Fruit fly (Drosophila melanogaster) whole organism, embryonic: Measurements from ENCODE around the gene CG11839.

Experiments
- Atf3 ChIP-seq: fragments of 200-800 bp; sonication (Bioruptor generic); optimal IDR thresholded peaks from 3 replicates; lab custom pipeline; 2016; ENCODE audit warnings: missing biosample characterization, missing genetic modification characterization
- B-H2 ChIP-seq: fragments of 200-800 bp; sonication (Bioruptor generic); optimal IDR thresholded peaks from 2 replicates; lab custom pipeline; 2018; ENCODE audit warnings: missing biosample characterization, mild to moderate bottlenecking, missing genetic modification characterization
- Bgb ChIP-seq: fragments of 200-800 bp; sonication (Bioruptor generic); IDR thresholded peaks from 2 replicates; pipeline ENCODE4 v1.3.6; 2022; ENCODE audit warnings: missing biosample characterization, missing genetic modification characterization; ENCODE audit not compliant: partially characterized antibody
- BtbVII ChIP-seq: fragments of 200-800 bp; sonication (Bioruptor generic); optimal IDR thresholded peaks from 3 replicates; lab custom pipeline; 2017; ENCODE audit warnings: missing biosample characterization, mild to moderate bottlenecking, missing genetic modification characterization
- CG11247 ChIP-seq: fragments of 200-800 bp; sonication (Bioruptor generic); IDR thresholded peaks from 2 replicates; pipeline ENCODE4 v1.3.6; 2022; ENCODE audit warnings: missing biosample characterization, missing genetic modification characterization
- CG11504 ChIP-seq: fragments of 200-800 bp; sonication (Bioruptor generic); optimal IDR thresholded peaks from 3 replicates; lab custom pipeline; 2019; ENCODE audit warnings: missing biosample characterization, mild to moderate bottlenecking, missing genetic modification characterization, moderate library complexity
- CG12219 ChIP-seq: fragments of 200-800 bp; sonication (Bioruptor generic); optimal IDR thresholded peaks from 3 replicates; lab custom pipeline; 2018; ENCODE audit warnings: missing biosample characterization, mild to moderate bottlenecking, missing genetic modification characterization
- CG12236 ChIP-seq: fragments of 200-800 bp; sonication (Bioruptor generic); optimal IDR thresholded peaks from 2 replicates; lab custom pipeline; 2016; ENCODE audit warnings: missing biosample characterization, missing genetic modification characterization
- CG13424 ChIP-seq: fragments of 200-800 bp; sonication (Bioruptor generic); optimal IDR thresholded peaks from 2 replicates; lab custom pipeline; 2019; ENCODE audit warnings: missing biosample characterization, mild to moderate bottlenecking, missing genetic modification characterization, moderate library complexity
- CG14860 ChIP-seq: fragments of 200-800 bp; sonication (Bioruptor generic); IDR thresholded peaks from 3 replicates; pipeline ENCODE4 v1.3.6; 2022; ENCODE audit warnings: missing biosample characterization, missing genetic modification characterization; ENCODE audit not compliant: partially characterized antibody
- CG17359 ChIP-seq: fragments of 200-800 bp; sonication (Bioruptor generic); optimal IDR thresholded peaks from 3 replicates; lab custom pipeline; 2018; ENCODE audit warnings: missing biosample characterization, mild to moderate bottlenecking, missing genetic modification characterization, moderate library complexity
- CG18599 ChIP-seq: fragments of 200-800 bp; sonication (Bioruptor generic); optimal IDR thresholded peaks from 3 replicates; lab custom pipeline; 2017; ENCODE audit warnings: missing biosample characterization, missing genetic modification characterization, mild to moderate bottlenecking, moderate library complexity, missing genetic modification reagents
- CG2116 ChIP-seq: fragments of 200-800 bp; sonication (Bioruptor generic); optimal IDR thresholded peaks from 3 replicates; lab custom pipeline; 2018; ENCODE audit warnings: missing biosample characterization, mild to moderate bottlenecking, missing genetic modification characterization
- CG2129 ChIP-seq: fragments of 200-800 bp; sonication (Bioruptor generic); IDR thresholded peaks from 2 replicates; pipeline ENCODE4 v1.3.6; 2022; ENCODE audit warnings: missing biosample characterization, missing genetic modification characterization; ENCODE audit not compliant: partially characterized antibody
- CG2202 ChIP-seq: fragments of 200-800 bp; sonication (Bioruptor generic); optimal IDR thresholded peaks from 2 replicates; lab custom pipeline; 2018; ENCODE audit warnings: missing biosample characterization, mild to moderate bottlenecking, missing genetic modification characterization
- CG4707 ChIP-seq: fragments of 200-800 bp; sonication (Bioruptor generic); optimal IDR thresholded peaks from 2 replicates; lab custom pipeline; 2018; ENCODE audit warnings: missing biosample characterization, mild to moderate bottlenecking, missing genetic modification characterization, moderate library complexity
- CG5953 ChIP-seq: fragments of 200-800 bp; sonication (Bioruptor generic); IDR thresholded peaks from 2 replicates; pipeline ENCODE4 v1.3.6; 2022; ENCODE audit warnings: missing biosample characterization, missing genetic modification characterization
- CG7963 ChIP-seq: fragments of 200-800 bp; sonication (Bioruptor generic); IDR thresholded peaks from 3 replicates; pipeline ENCODE4 v1.3.6; 2022; ENCODE audit warnings: missing biosample characterization, missing genetic modification characterization; ENCODE audit not compliant: partially characterized antibody
- CG9609 ChIP-seq: fragments of 200-800 bp; sonication (Bioruptor generic); optimal IDR thresholded peaks from 3 replicates; lab custom pipeline; 2016; ENCODE audit warnings: missing biosample characterization, missing genetic modification characterization
- CG9817 ChIP-seq: fragments of 200-800 bp; sonication (Bioruptor generic); optimal IDR thresholded peaks from 2 replicates; lab custom pipeline; 2018; ENCODE audit warnings: missing biosample characterization, mild to moderate bottlenecking, missing genetic modification characterization, moderate library complexity
- CG9876 ChIP-seq: fragments of 200-800 bp; sonication (Bioruptor generic); optimal IDR thresholded peaks from 2 replicates; lab custom pipeline; 2016; ENCODE audit warnings: missing biosample characterization, missing genetic modification characterization
- Dp ChIP-seq: fragments of 200-800 bp; sonication (Bioruptor generic); optimal IDR thresholded peaks from 2 replicates; lab custom pipeline; 2018; ENCODE audit warnings: missing biosample characterization, mild to moderate bottlenecking, missing genetic modification characterization, moderate library complexity
- Elba2 ChIP-seq: fragments of 200-800 bp; sonication (Bioruptor generic); optimal IDR thresholded peaks from 3 replicates; lab custom pipeline; 2016; ENCODE audit warnings: missing biosample characterization, missing genetic modification characterization
- Fer2 ChIP-seq: fragments of 200-800 bp; sonication (Bioruptor generic); optimal IDR thresholded peaks from 2 replicates; lab custom pipeline; 2018; ENCODE audit warnings: missing biosample characterization, mild to moderate bottlenecking, missing genetic modification characterization, moderate library complexity
- Hand ChIP-seq: fragments of 200-800 bp; sonication (Bioruptor generic); optimal IDR thresholded peaks from 2 replicates; lab custom pipeline; 2017; ENCODE audit warnings: mild to moderate bottlenecking, missing biosample characterization, missing genetic modification reagents, missing genetic modification characterization
- MBD-R2 ChIP-seq: fragments of 200-800 bp; sonication (Bioruptor generic); IDR thresholded peaks from 2 replicates; pipeline ENCODE4 v1.3.6; 2022; ENCODE audit warnings: missing biosample characterization, missing genetic modification characterization
- Mad ChIP-seq: fragments of 200-800 bp; sonication (Bioruptor generic); optimal IDR thresholded peaks from 2 replicates; lab custom pipeline; 2016; ENCODE audit warnings: missing biosample characterization, missing genetic modification characterization
- NFAT ChIP-seq: fragments of 200-800 bp; sonication (Bioruptor generic); IDR thresholded peaks from 2 replicates; pipeline ENCODE4 v1.3.6; 2022; ENCODE audit warnings: missing biosample characterization, missing genetic modification characterization
- Scr ChIP-seq: fragments of 200-800 bp; sonication (Bioruptor generic); IDR thresholded peaks from 2 replicates; pipeline ENCODE4 v1.3.6; 2022; ENCODE audit warnings: missing biosample characterization, missing genetic modification characterization; ENCODE audit not compliant: partially characterized antibody
- Six4 ChIP-seq: fragments of 200-800 bp; sonication (Bioruptor generic); optimal IDR thresholded peaks from 2 replicates; lab custom pipeline; 2016; ENCODE audit warnings: missing biosample characterization, missing genetic modification characterization
- Sox102F ChIP-seq: fragments of 200-800 bp; sonication (Bioruptor generic); optimal IDR thresholded peaks from 2 replicates; lab custom pipeline; 2018; ENCODE audit warnings: missing biosample characterization, mild to moderate bottlenecking, missing genetic modification characterization, moderate library complexity
- ara ChIP-seq: fragments of 200-800 bp; sonication (Bioruptor generic); IDR thresholded peaks from 2 replicates; pipeline ENCODE4 v1.3.6; 2022; ENCODE audit warnings: missing biosample characterization, missing genetic modification characterization
- caup ChIP-seq: fragments of 200-800 bp; sonication (Bioruptor generic); optimal IDR thresholded peaks from 3 replicates; lab custom pipeline; 2017; ENCODE audit warnings: missing biosample characterization, mild to moderate bottlenecking, missing genetic modification characterization, moderate library complexity; ENCODE audit not compliant: severe bottlenecking
- eyg ChIP-seq: fragments of 200-800 bp; sonication (Bioruptor generic); optimal IDR thresholded peaks from 3 replicates; lab custom pipeline; 2016; ENCODE audit warnings: missing biosample characterization, missing genetic modification characterization
- gsb-n ChIP-seq: fragments of 200-800 bp; sonication (Bioruptor generic); optimal IDR thresholded peaks from 3 replicates; lab custom pipeline; 2018; ENCODE audit warnings: missing biosample characterization, mild to moderate bottlenecking, missing genetic modification characterization
- her ChIP-seq: fragments of 200-800 bp; sonication (Bioruptor generic); optimal IDR thresholded peaks from 2 replicates; lab custom pipeline; 2016; ENCODE audit warnings: missing biosample characterization, missing genetic modification characterization
- inv ChIP-seq: fragments of 200-800 bp; sonication (Bioruptor generic); IDR thresholded peaks from 2 replicates; pipeline ENCODE4 v1.3.6; 2022; ENCODE audit warnings: missing biosample characterization, missing genetic modification characterization; ENCODE audit not compliant: partially characterized antibody
- kay ChIP-seq: fragments of 200-800 bp; sonication (Bioruptor generic); optimal IDR thresholded peaks from 2 replicates; lab custom pipeline; 2016; ENCODE audit warnings: missing biosample characterization, missing genetic modification characterization
- klu ChIP-seq: fragments of 200-800 bp; sonication (Bioruptor generic); IDR thresholded peaks from 2 replicates; pipeline ENCODE4 v1.3.6; 2022; ENCODE audit warnings: missing biosample characterization, missing genetic modification characterization
- kni ChIP-seq: fragments of 200-800 bp; sonication (Bioruptor generic); optimal IDR thresholded peaks from 3 replicates; lab custom pipeline; 2017; ENCODE audit warnings: mild to moderate bottlenecking, missing biosample characterization, missing genetic modification reagents, missing genetic modification characterization
- lov ChIP-seq, 2 experiments: fragments of 200-800 bp in 1 of 2; fragments of >200 bp in 1 of 2; sonication (Bioruptor generic) in 1 of 2; IDR thresholded peaks in 1 of 2; optimal IDR thresholded peaks in 1 of 2; 2 replicates in 1 of 2; 3 replicates in 1 of 2; pipeline versions ENCODE4 v1.3.6 to Lab custom; 2017 to 2022; ENCODE audit warnings: missing biosample characterization in 1 of 2, missing genetic modification characterization in 1 of 2
- nau ChIP-seq: fragments of 200-800 bp; sonication (Bioruptor generic); optimal IDR thresholded peaks from 3 replicates; lab custom pipeline; 2017; ENCODE audit warnings: missing biosample characterization, mild to moderate bottlenecking, missing genetic modification characterization, missing genetic modification reagents
- nerfin-1 ChIP-seq: fragments of 200-800 bp; sonication (Bioruptor generic); optimal IDR thresholded peaks from 3 replicates; lab custom pipeline; 2019; ENCODE audit warnings: missing biosample characterization, mild to moderate bottlenecking, missing genetic modification characterization, moderate library complexity
- sisA ChIP-seq: fragments of 200-800 bp; sonication (Bioruptor generic); IDR thresholded peaks from 2 replicates; pipeline ENCODE4 v1.3.6; 2022; ENCODE audit warnings: missing biosample characterization, missing genetic modification characterization
- ssp ChIP-seq: fragments of 200-800 bp; sonication (Bioruptor generic); IDR thresholded peaks from 2 replicates; pipeline ENCODE4 v1.3.6; 2022; ENCODE audit warnings: missing biosample characterization, missing genetic modification characterization
- tap ChIP-seq: fragments of 200-800 bp; optimal IDR thresholded peaks from 3 replicates; lab custom pipeline; 2019; ENCODE audit warnings: missing biosample characterization, mild to moderate bottlenecking, missing genetic modification characterization, moderate library complexity
- usp ChIP-seq: fragments of >200 bp; optimal IDR thresholded peaks from 2 replicates; lab custom pipeline; 2017; ENCODE audit warnings: missing biosample characterization, missing genetic modification characterization
- vvl ChIP-seq: fragments of 200-800 bp; sonication (Bioruptor generic); IDR thresholded peaks from 2 replicates; pipeline ENCODE4 v1.3.6; 2022; ENCODE audit warnings: missing biosample characterization, missing genetic modification characterization
- zen2 ChIP-seq: fragments of 200-800 bp; sonication (Bioruptor generic); IDR thresholded peaks from 3 replicates; pipeline ENCODE4 v1.3.6; 2022; ENCODE audit warnings: missing biosample characterization, missing genetic modification characterization; ENCODE audit not compliant: partially characterized antibody

Gene CG11839

DNA sequence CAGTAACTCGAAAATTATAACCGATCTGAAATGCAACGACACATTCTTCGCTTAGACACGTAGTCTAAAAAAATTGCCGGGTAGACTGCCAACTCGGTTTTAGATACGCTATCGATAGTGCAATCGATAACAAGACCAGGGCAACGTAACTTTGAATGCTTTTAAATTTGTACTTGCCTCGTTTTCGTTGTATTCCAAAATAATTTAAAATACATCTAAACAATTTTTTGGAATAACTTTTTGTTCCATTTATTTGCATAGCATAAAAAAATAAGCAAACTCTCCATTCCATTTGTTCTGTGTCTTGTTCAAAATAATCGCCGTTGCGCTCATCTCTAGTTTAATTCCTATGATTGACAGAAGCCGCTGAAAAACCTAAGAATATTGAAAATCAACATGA lies at the start of gene CG11839, which contains the start of gene Stt3B:
Gene CG11839, plus strand, starts transcription at position 359 of the 400 bp plus-strand sequence.
Gene Stt3B, minus strand, starts transcription at position 69 of the 400 bp plus-strand sequence.
- peak; percentile 77 for TF ChIP-seq CG13424 (tag; lab: Kevin White, UChicago)
- TF ChIP-seq CG14860 = peak; percentile 91
- TF ChIP-seq CG2202 (tag; lab: Kevin White, UChicago) = peak; percentile 37
- no peak for TF ChIP-seq tap (tag; lab: Kevin White, UChicago)
- TF ChIP-seq klu (GFP tag; lab: Robert Waterston, UW) = no peak
- peak; percentile 85 for TF ChIP-seq CG2116 (GFP tag; lab: Kevin White, UChicago)
- TF ChIP-seq Hand (GFP tag; lab: Kevin White, UChicago) = no peak
- TF ChIP-seq sisA = no peak
- TF ChIP-seq Scr (GFP tag; lab: Robert Waterston, UW) = peak; percentile 95
- peak; percentile 71 for TF ChIP-seq CG9876 (GFP tag; lab: Kevin White, UChicago)
- no peak for TF ChIP-seq CG4707 (GFP tag; lab: Kevin White, UChicago)
- peak; percentile 48 for TF ChIP-seq kay (GFP tag; lab: Kevin White, UChicago)
- no peak for TF ChIP-seq ssp (GFP tag; lab: Robert Waterston, UW)
- TF ChIP-seq CG2129 = peak; percentile 89
- peak; percentile 66; the same call in 2 of the 3 replicates for TF ChIP-seq CG7963
- TF ChIP-seq vvl (GFP tag; lab: Robert Waterston, UW) = peak; percentile 68
- peak; percentile 62 for TF ChIP-seq her (GFP tag; lab: Kevin White, UChicago)
- no peak for TF ChIP-seq gsb-n (tag; lab: Kevin White, UChicago)
- peak; percentile 96 for TF ChIP-seq MBD-R2
- TF ChIP-seq nau (GFP tag; lab: Kevin White, UChicago) = no peak
- TF ChIP-seq B-H2 (GFP tag; lab: Kevin White, UChicago) = peak; percentile 62
- TF ChIP-seq Sox102F (GFP tag; lab: Kevin White, UChicago) = no peak
- TF ChIP-seq BtbVII (GFP tag; lab: Kevin White, UChicago) = no peak
- no peak for TF ChIP-seq CG17359
- no peak for TF ChIP-seq NFAT (GFP tag; lab: Robert Waterston, UW)
- no peak for TF ChIP-seq eyg (GFP tag; lab: Kevin White, UChicago)
- TF ChIP-seq Atf3 = peak; percentile 45
- TF ChIP-seq CG5953 (GFP tag; lab: Robert Waterston, UW) = no peak
- peak; percentile 82 for TF ChIP-seq CG9817 (tag; lab: Kevin White, UChicago)
- no peak; the same call in 1 of the 2 replicates for TF ChIP-seq CG11247 (GFP tag; lab: Robert Waterston, UW)
- no peak for TF ChIP-seq lov (optimal IDR thresholded peaks at IDR 0.05; lab: Kevin White, UChicago)
- TF ChIP-seq lov (GFP tag; IDR thresholded peaks at IDR 0.05; lab: Robert Waterston, UW) = no peak
- TF ChIP-seq CG11504 (tag; lab: Kevin White, UChicago) = no peak
- TF ChIP-seq Fer2 (tag; lab: Kevin White, UChicago) = peak; percentile 58
- TF ChIP-seq Elba2 = peak; percentile 24
- TF ChIP-seq zen2 = no peak; the same call in 2 of the 3 replicates
- peak; percentile 72 for TF ChIP-seq Mad (GFP tag; lab: Kevin White, UChicago)
- peak; percentile 74 for TF ChIP-seq CG9609
- no peak for TF ChIP-seq caup
- TF ChIP-seq CG12219 (GFP tag; lab: Kevin White, UChicago) = no peak
- TF ChIP-seq ara (GFP tag; lab: Robert Waterston, UW) = no peak; the same call in 1 of the 2 replicates
- peak; percentile 89 for TF ChIP-seq inv (GFP tag; lab: Robert Waterston, UW)
- no peak for TF ChIP-seq usp (GFP tag; lab: Kevin White, UChicago)
- TF ChIP-seq nerfin-1 (tag; lab: Kevin White, UChicago) = peak; percentile 72
- TF ChIP-seq Dp (GFP tag; lab: Kevin White, UChicago) = peak; percentile 44
- no peak for TF ChIP-seq kni (GFP tag; lab: Kevin White, UChicago)
- TF ChIP-seq Six4 = peak; percentile 74
- no peak for TF ChIP-seq CG18599
- peak; percentile 91 for TF ChIP-seq Bgb (GFP tag; lab: Robert Waterston, UW)
- TF ChIP-seq CG12236 = peak; percentile 46
